Fruit fly (Drosophila melanogaster): ENCODE data around the gene bip1.

DNA sequence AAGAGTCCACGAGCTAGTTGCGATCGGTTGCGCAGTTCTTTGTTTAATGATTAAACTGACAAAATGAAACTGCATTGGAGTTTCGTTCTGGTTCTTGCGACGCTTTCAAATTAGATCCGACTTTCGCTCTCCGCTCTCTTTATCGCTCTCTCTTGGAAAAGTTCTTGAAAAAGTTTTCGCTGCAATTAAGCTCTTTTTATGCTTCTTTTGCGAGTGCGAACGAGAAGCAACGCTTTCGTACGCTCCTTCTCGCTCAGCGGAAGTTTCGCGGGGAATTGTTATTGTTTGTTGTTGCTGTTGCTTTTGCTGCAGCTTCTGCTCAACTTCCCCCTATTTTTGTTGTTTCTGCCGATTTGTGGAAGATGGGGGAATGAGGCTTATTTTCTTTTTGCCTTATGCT, 2.2 kb downstream of the bip1 start:
- no peak for TF ChIP-seq Dfd (GFP tag; optimal IDR thresholded peaks at IDR 0.05)
- TF ChIP-seq br (GFP tag; optimal IDR thresholded peaks at IDR 0.05), result no peak
- TF ChIP-seq Mio (GFP tag; optimal IDR thresholded peaks at IDR 0.05), result no peak
- TF ChIP-seq Dif (GFP tag; optimal IDR thresholded peaks at IDR 0.05; ENCODE audit: partially characterized antibody), result peak; percentile 80
- no peak for TF ChIP-seq fru (GFP tag; optimal IDR thresholded peaks at IDR 0.05)

Measured in whole organism, wandering third instar larva.